Worm (Caenorhabditis elegans) whole organism, young adult: Measurements from ENCODE around the gene W06G6.2.

Experiments used
- T26A5.8 ChIP-seq: sonication (generic microtip); optimal IDR thresholded peaks from 2 replicates; lab custom pipeline; 2016; ENCODE audit warnings: missing genetic modification characterization, missing compliant biosample characterization
- cebp-1 ChIP-seq, 2 experiments: fragments of 200-800 bp in 1 of 2; sonication (Bioruptor generic) in 1 of 2; sonication (generic microtip) in 1 of 2; IDR thresholded peaks in 1 of 2; optimal IDR thresholded peaks in 1 of 2; 2 replicates each; pipeline versions ENCODE4 v1.3.6 to Lab custom; 2017 to 2022; ENCODE audit warnings: missing compliant biosample characterization in 2 of 2, missing genetic modification characterization in 2 of 2, mild to moderate bottlenecking in 1 of 2, missing genetic modification reagents in 1 of 2, moderate library complexity in 1 of 2
- ceh-58 ChIP-seq: fragments of 200-800 bp; sonication (Bioruptor generic); IDR thresholded peaks from 2 replicates; pipeline ENCODE4 v1.3.6; 2022; ENCODE audit warnings: missing genetic modification characterization, missing compliant biosample characterization
- snpc-4 ChIP-seq, 5 experiments: fragments of 150-350 bp in 1 of 5; sonication (generic microtip) in 4 of 5; optimal IDR thresholded peaks; 2 replicates each; lab custom pipeline; 2014 to 2018; ENCODE audit warnings: missing genetic modification characterization in 5 of 5, missing biosample characterization in 3 of 5, antibody characterized with exemption in 2 of 5, mild to moderate bottlenecking in 2 of 5, missing compliant biosample characterization in 2 of 5, missing genotype in 2 of 5, moderate library complexity in 2 of 5, missing genetic modification reagents in 1 of 5
- tbx-9 ChIP-seq: sonication (generic microtip); optimal IDR thresholded peaks from 2 replicates; lab custom pipeline; 2016; ENCODE audit warnings: borderline replicate concordance, missing genetic modification characterization, inconsistent platforms, missing compliant biosample characterization

- TF ChIP-seq cebp-1 (GFP tag; IDR thresholded peaks at IDR 0.05; lab: Robert Waterston, UW) (no peak), cebp-1 (tag; optimal IDR thresholded peaks at IDR 0.05; lab: Kevin White, UChicago) (peak; percentile 31), snpc-4 (GFP tag; optimal IDR thresholded peaks at IDR 0.05; lab: Kevin White, UChicago) (peak; percentile 44), snpc-4 (tag; optimal IDR thresholded peaks at IDR 0.05; lab: Kevin White, UChicago) (peak in 3 of 4 experiments; percentile 29 to 85 (median 76)), ceh-58 (GFP tag; lab: Robert Waterston, UW) (no peak), tbx-9 (no peak), T26A5.8 (tag; lab: Kevin White, UChicago) (no peak)
Measured at ce11 chrV:16648317-16649018, 19.4 kb downstream of the W06G6.2 start, which contains the start of gene W06G6.20.
